Worm (Caenorhabditis elegans) whole organism, L4 larva: ENCODE data around the gene klp-13.

Experiments used
- D1046.2 ChIP-seq: fragments of 200-800 bp; sonication (Bioruptor generic); IDR thresholded peaks from 2 replicates; pipeline ENCODE4 v1.3.6; 2022; ENCODE audit warnings: missing genetic modification characterization, missing compliant biosample characterization
- T20F7.1 ChIP-seq: fragments of 200-800 bp; sonication (Bioruptor generic); optimal IDR thresholded peaks from 2 replicates; lab custom pipeline; 2018; ENCODE audit warnings: mild to moderate bottlenecking, missing genetic modification characterization, missing compliant biosample characterization
- Y5F2A.4 ChIP-seq: fragments of 200-800 bp; sonication (Bioruptor generic); optimal IDR thresholded peaks from 2 replicates; lab custom pipeline; 2018; ENCODE audit warnings: mild to moderate bottlenecking, missing genetic modification characterization, missing compliant biosample characterization
- ZK337.2 ChIP-seq: fragments of 200-800 bp; sonication (Bioruptor generic); IDR thresholded peaks from 2 replicates; pipeline ENCODE4 v1.3.6; 2022; ENCODE audit warnings: missing genetic modification reagents, missing genetic modification characterization, missing compliant biosample characterization
- attf-4 ChIP-seq: sonication (generic microtip); optimal IDR thresholded peaks from 3 replicates; lab custom pipeline; 2017; ENCODE audit warnings: missing biosample characterization, missing genetic modification characterization
- ceh-32 ChIP-seq: sonication (generic microtip); optimal IDR thresholded peaks from 2 replicates; lab custom pipeline; 2016; ENCODE audit warnings: mild to moderate bottlenecking, missing genetic modification characterization, missing compliant biosample characterization; ENCODE audit not compliant: poor library complexity
- ceh-62 ChIP-seq: sonication (generic microtip); optimal IDR thresholded peaks from 2 replicates; lab custom pipeline; 2017; ENCODE audit warnings: missing biosample characterization, missing genetic modification characterization
- daf-19 ChIP-seq: fragments of 200-800 bp; sonication (Bioruptor generic); conservative IDR thresholded peaks from 2 replicates; pipeline ENCODE4 v1.3.6; 2022; ENCODE audit warnings: missing genetic modification characterization, missing compliant biosample characterization
- dmd-8 ChIP-seq: fragments of 200-800 bp; sonication (Bioruptor generic); IDR thresholded peaks from 2 replicates; pipeline ENCODE4 v1.3.6; 2022; ENCODE audit warnings: missing genetic modification characterization, missing compliant biosample characterization
- dve-1 ChIP-seq: sonication (generic microtip); optimal IDR thresholded peaks from 2 replicates; lab custom pipeline; 2017; ENCODE audit warnings: antibody characterized with exemption, mild to moderate bottlenecking, missing genetic modification characterization, missing compliant biosample characterization; ENCODE audit not compliant: insufficient read depth
- egl-43 ChIP-seq: fragments of 200-800 bp; sonication (Bioruptor generic); IDR thresholded peaks from 2 replicates; pipeline ENCODE4 v1.3.6; 2022; ENCODE audit warnings: missing genetic modification reagents, missing genetic modification characterization, missing compliant biosample characterization
- fkh-10 ChIP-seq: fragments of 150-350 bp; optimal IDR thresholded peaks from 2 replicates; lab custom pipeline; 2014; ENCODE audit warnings: missing biosample characterization, missing genetic modification reagents, missing genetic modification characterization
- lin-38 ChIP-seq: fragments of 200-800 bp; sonication (Bioruptor generic); IDR thresholded peaks from 2 replicates; pipeline ENCODE4 v1.3.6; 2022; ENCODE audit warnings: missing genetic modification reagents, missing genetic modification characterization, missing compliant biosample characterization
- lsy-2 ChIP-seq, 2 experiments: fragments of 150-350 bp in 1 of 2; sonication (generic microtip) in 1 of 2; optimal IDR thresholded peaks; 2 replicates each; lab custom pipeline; 2014 to 2017; ENCODE audit warnings: missing biosample characterization in 2 of 2, missing genetic modification characterization in 2 of 2
- madf-5 ChIP-seq, 2 experiments: fragments of 200-800 bp; sonication (Bioruptor generic); IDR thresholded peaks; 2 replicates each; pipeline ENCODE4 v1.3.6; 2022; ENCODE audit warnings: missing compliant biosample characterization in 2 of 2, missing genetic modification characterization in 2 of 2
- mdl-1 ChIP-seq, 2 experiments: fragments of 150-350 bp in 1 of 2; sonication (generic microtip) in 1 of 2; optimal IDR thresholded peaks; 2 replicates each; lab custom pipeline; 2014 to 2017; ENCODE audit warnings: missing biosample characterization in 2 of 2, missing genetic modification characterization in 2 of 2
- mes-2 ChIP-seq: sonication (generic microtip); optimal IDR thresholded peaks from 2 replicates; lab custom pipeline; 2016; ENCODE audit warnings: missing genotype, mild to moderate bottlenecking, missing genetic modification characterization, missing compliant biosample characterization; ENCODE audit not compliant: poor library complexity, severe bottlenecking
- mxl-3 ChIP-seq: fragments of 200-800 bp; sonication (Bioruptor generic); optimal IDR thresholded peaks from 2 replicates; lab custom pipeline; 2018; ENCODE audit warnings: mild to moderate bottlenecking, missing genetic modification characterization, missing compliant biosample characterization
- nhr-10 ChIP-seq: fragments of 150-350 bp; optimal IDR thresholded peaks from 2 replicates; lab custom pipeline; 2014; ENCODE audit warnings: missing biosample characterization, missing genetic modification characterization
- nhr-111 ChIP-seq: fragments of 200-800 bp; sonication (Bioruptor generic); optimal IDR thresholded peaks from 2 replicates; lab custom pipeline; 2018; ENCODE audit warnings: mild to moderate bottlenecking, missing genetic modification characterization, missing compliant biosample characterization
- nhr-25 ChIP-seq: sonication (generic microtip); optimal IDR thresholded peaks from 2 replicates; lab custom pipeline; 2017; ENCODE audit warnings: missing genetic modification characterization, mild to moderate bottlenecking, missing compliant biosample characterization, antibody characterized with exemption, moderate library complexity, borderline replicate concordance; ENCODE audit not compliant: insufficient read depth
- nhr-41 ChIP-seq: fragments of 200-800 bp; sonication (Bioruptor generic); IDR thresholded peaks from 2 replicates; pipeline ENCODE4 v1.3.6; 2022; ENCODE audit warnings: missing genetic modification reagents, missing genetic modification characterization, missing compliant biosample characterization
- nhr-48 ChIP-seq: sonication (generic microtip); optimal IDR thresholded peaks from 2 replicates; lab custom pipeline; 2016; ENCODE audit warnings: mild to moderate bottlenecking, missing genetic modification characterization, missing compliant biosample characterization
- pqm-1 ChIP-seq: sonication (generic microtip); optimal IDR thresholded peaks from 2 replicates; lab custom pipeline; 2017; ENCODE audit warnings: missing biosample characterization, missing genetic modification characterization
- rbr-2 ChIP-seq: sonication (generic microtip); optimal IDR thresholded peaks from 2 replicates; lab custom pipeline; 2016; ENCODE audit warnings: missing genotype, missing genetic modification characterization, missing compliant biosample characterization
- spr-1 ChIP-seq: sonication (generic microtip); optimal IDR thresholded peaks from 2 replicates; lab custom pipeline; 2016; ENCODE audit warnings: mild to moderate bottlenecking, missing genetic modification characterization, missing compliant biosample characterization
- unc-62 ChIP-seq, 3 experiments: fragments of 150-350 bp in 1 of 3; sonication (generic microtip); optimal IDR thresholded peaks in 2 of 3; peaks in 1 of 3; 1 replicate in 1 of 3; 2 replicates in 2 of 3; lab custom pipeline; 2014 to 2017; ENCODE audit warnings: missing biosample characterization in 3 of 3, missing genetic modification characterization in 3 of 3, missing genetic modification reagents in 3 of 3, missing genotype in 1 of 3
- zfp-3 ChIP-seq: fragments of 200-800 bp; sonication (Bioruptor generic); conservative IDR thresholded peaks from 2 replicates; pipeline ENCODE4 v1.3.6; 2022; ENCODE audit warnings: missing genetic modification reagents, missing genetic modification characterization, missing compliant biosample characterization
- zip-2 ChIP-seq: fragments of 150-350 bp; optimal IDR thresholded peaks from 2 replicates; lab custom pipeline; 2014; ENCODE audit warnings: missing biosample characterization, missing genetic modification characterization
- ztf-7 ChIP-seq: fragments of 150-350 bp; optimal IDR thresholded peaks from 2 replicates; lab custom pipeline; 2014; ENCODE audit warnings: missing biosample characterization, missing genetic modification characterization

klp-13 gene

DNA sequence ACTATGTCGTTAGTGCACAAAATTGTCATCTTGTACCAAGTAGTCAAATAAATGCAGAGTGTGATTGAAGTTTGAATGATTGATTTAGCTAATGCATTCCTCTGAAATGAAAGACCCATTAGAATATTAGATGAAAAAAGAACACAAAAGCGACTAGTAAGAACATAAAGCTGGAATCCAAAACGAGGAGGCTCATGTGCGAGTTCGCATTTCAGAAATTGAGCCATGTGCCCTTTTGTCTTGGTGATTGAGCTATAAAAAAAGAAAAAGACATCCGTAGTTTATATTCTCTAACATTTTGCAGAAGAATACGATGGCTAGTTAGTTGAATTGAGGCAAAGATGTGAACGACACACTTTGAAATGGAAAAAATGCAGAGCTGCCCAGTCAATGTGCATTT lies 16.6 kb downstream of the klp-13 start, which contains the start of gene F22F4.4:
Gene F22F4.4 (minus strand): TSS at position 101 of the 400 bp plus-strand sequence.
- TF ChIP-seq ztf-7 (tag; lab: Kevin White, UChicago) (no peak), nhr-25 (tag; lab: Kevin White, UChicago) (no peak), dmd-8 (GFP tag; lab: Robert Waterston, UW) (no peak), T20F7.1 (no peak), unc-62 (GFP tag; optimal IDR thresholded peaks at IDR 0.05 in 1 of 2; lab: Kevin White, UChicago) (peak in 1 of 2 experiments; percentile 21), unc-62 (tag; optimal IDR thresholded peaks at IDR 0.05; lab: Kevin White, UChicago) (no peak)
- TF ChIP-seq, all 104 proteins: peak for 1

- peak in 1 of 2 experiments; percentile 91 for TF ChIP-seq unc-62 (GFP tag; optimal IDR thresholded peaks at IDR 0.05 in 1 of 2; lab: Kevin White, UChicago)
- TF ChIP-seq unc-62 (tag; optimal IDR thresholded peaks at IDR 0.05; lab: Kevin White, UChicago) = no peak
- TF ChIP-seq zfp-3 (GFP tag; lab: Robert Waterston, UW) = no peak
- no peak for TF ChIP-seq lsy-2 (tag; optimal IDR thresholded peaks at IDR 0.05; lab: Kevin White, UChicago)
- TF ChIP-seq, all 104 proteins: peak for 1
These were observed 17.7 kb downstream of the klp-13 start for ce11 chrX:6002479-6002878.

DNA sequence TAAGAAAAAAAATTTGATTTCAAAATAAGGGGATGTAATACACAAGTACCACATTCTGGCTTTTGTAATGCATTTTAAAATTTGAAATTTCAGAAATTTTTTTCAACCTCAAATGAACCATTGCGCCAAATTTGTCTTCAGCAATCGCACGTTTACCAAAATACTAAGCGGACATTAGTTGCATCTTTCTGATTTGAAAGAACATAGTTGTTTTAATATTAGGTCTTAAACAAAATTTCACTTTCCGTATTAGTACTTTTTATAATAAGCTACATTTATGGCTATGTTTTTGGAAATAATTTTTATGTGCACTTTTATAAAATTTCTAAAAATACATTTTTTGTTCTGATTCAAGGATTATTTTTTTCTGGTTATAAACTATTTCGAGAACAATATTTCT lies 19.1 kb downstream of the klp-13 start, which contains the start of gene sups-1:
Gene sups-1 (plus strand): TSS at position 301 of the 400 bp plus-strand sequence.
- TF ChIP-seq mes-2 = no peak
- no peak for TF ChIP-seq egl-43 (GFP tag; lab: Robert Waterston, UW)
- no peak for TF ChIP-seq nhr-41
- no peak for TF ChIP-seq D1046.2 (GFP tag; lab: Robert Waterston, UW)
- no peak for TF ChIP-seq nhr-48 (tag; lab: Kevin White, UChicago)
- no peak for TF ChIP-seq nhr-10 (tag; lab: Kevin White, UChicago)
- TF ChIP-seq pqm-1 (tag; lab: Kevin White, UChicago) = no peak
- TF ChIP-seq, all 104 proteins: peak for 0

DNA sequence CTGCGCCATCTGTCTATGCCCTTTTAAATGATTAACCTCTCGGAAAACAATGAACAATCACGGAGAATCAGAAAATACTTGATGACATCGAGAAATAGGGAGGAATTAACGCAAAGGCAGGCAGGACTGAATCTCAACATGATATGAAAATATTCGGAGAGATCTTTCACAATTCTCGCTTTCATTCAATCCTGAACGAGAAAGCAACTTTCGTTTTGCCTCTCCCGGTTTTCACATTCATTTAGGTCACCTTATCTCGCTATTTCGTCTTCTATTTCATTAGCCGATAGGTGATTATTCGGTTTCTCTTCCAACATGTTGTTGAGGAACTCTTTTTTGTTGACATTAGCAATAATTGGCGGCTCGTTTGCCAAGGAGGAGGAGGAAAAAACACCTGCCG lies 19.5 kb downstream of the klp-13 start:
- TF ChIP-seq nhr-111 (GFP tag; lab: Kevin White, UChicago) (no peak), mxl-3 (GFP tag; lab: Kevin White, UChicago) (peak; percentile 30)

ce11 chrX:6010573-6010972 lies 25.8 kb downstream of the klp-13 start, which contains the start of gene C09B8.3:
C09B8.3 (minus strand) TSS chrX:6010673.
- TF ChIP-seq attf-4 (tag; lab: Kevin White, UChicago) = no peak
- TF ChIP-seq nhr-10 (tag; lab: Kevin White, UChicago) = no peak
- no peak for TF ChIP-seq ZK337.2
- no peak for TF ChIP-seq mdl-1 (tag; optimal IDR thresholded peaks at IDR 0.05; lab: Kevin White, UChicago)
- TF ChIP-seq madf-5 (GFP tag; IDR thresholded peaks at IDR 0.05; lab: Robert Waterston, UW) = no peak
- TF ChIP-seq dve-1 (tag; lab: Kevin White, UChicago) = no peak
- no peak for TF ChIP-seq ceh-62 (tag; lab: Kevin White, UChicago)
- TF ChIP-seq ceh-32 (tag; lab: Kevin White, UChicago) = no peak
- TF ChIP-seq Y5F2A.4 (GFP tag; lab: Kevin White, UChicago) = no peak
- TF ChIP-seq zip-2 (tag; lab: Kevin White, UChicago) = no peak
- TF ChIP-seq fkh-10 (GFP tag; lab: Kevin White, UChicago) = no peak
- no peak for TF ChIP-seq lin-38 (GFP tag; lab: Robert Waterston, UW)
- no peak for TF ChIP-seq daf-19 (GFP tag; lab: Robert Waterston, UW)
- no peak for TF ChIP-seq rbr-2 (tag; lab: Kevin White, UChicago)

- TF ChIP-seq spr-1 (tag; lab: Kevin White, UChicago) = no peak
- TF ChIP-seq dve-1 (tag; lab: Kevin White, UChicago) = peak; percentile 10
These were observed 30.3 kb downstream of the klp-13 start, which contains the start of gene C09B8.8 for ce11 chrX:6015096-6015495. C09B8.8 (plus strand) TSS chrX:6015492.
